Fruit fly (Drosophila melanogaster): Measurements from ENCODE around the gene CG5194.

- TF ChIP-seq dsf (GFP tag; optimal IDR thresholded peaks at IDR 0.05; ENCODE audit: borderline replicate concordance) (no peak), CrebA (GFP tag; optimal IDR thresholded peaks at IDR 0.05; ENCODE audit: borderline replicate concordance) (no peak), br (GFP tag; optimal IDR thresholded peaks at IDR 0.05) (peak; percentile 79), psq (GFP tag; optimal IDR thresholded peaks at IDR 0.05) (peak; percentile 64)
Measured at dm6 chr3L:9045318-9045717, 35.7 kb upstream of the CG5194 start.

All from whole organism, wandering third instar larva.